Worm (Caenorhabditis elegans): ENCODE results near the gene frpr-21.
"Not testable (repeated sequence)": the region's sequence is repeated elsewhere in the genome, so short reads cannot be mapped to it uniquely, and the experiment has no call there.

Gene frpr-21

DNA sequence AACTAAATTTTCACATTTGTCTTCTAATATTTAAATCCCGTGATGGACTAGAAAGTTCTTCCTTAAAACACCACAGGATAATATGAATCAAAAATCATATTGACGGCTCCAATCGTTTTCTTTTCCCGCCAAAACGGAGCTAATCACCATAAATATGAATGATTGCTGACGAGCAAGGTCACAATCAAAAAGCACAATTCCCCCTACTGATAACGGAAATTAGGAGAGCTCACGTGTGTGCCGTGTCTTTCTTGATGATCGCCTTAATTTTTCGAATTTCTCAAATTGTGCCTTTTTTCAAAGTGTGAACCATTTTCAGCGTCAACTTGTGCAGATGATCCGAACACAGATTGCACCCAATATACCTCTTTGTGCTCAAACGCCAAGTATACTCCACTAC is 22.1 kb upstream of the frpr-21 start:
- no peak for TF ChIP-seq unc-62 (GFP tag; optimal IDR thresholded peaks at IDR 0.05)

DNA sequence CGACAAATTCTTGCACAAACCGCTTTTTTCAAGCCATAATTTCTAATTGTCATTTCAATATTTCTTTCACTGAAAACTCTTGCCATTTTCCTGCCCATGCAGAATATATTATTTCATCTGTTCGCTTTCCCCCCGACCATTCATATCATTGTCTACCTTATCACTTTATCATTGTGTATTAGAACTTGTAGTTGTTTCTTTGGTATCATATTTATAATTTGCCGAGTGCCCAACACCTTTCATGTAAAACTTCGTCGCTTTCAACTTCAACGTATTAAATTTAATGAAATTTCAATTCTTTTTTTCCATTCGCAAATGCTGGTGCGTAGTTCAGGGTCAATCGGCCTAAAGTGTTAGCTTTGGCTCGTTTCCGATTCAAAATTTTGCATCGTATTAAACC is 21.0 kb upstream of the frpr-21 start, which contains the start of gene ZK673.1:
TSS of gene ZK673.1 (plus strand) at position 301 of the 400 bp plus-strand sequence.
- not testable (repeated sequence) for TF ChIP-seq unc-62 (GFP tag; optimal IDR thresholded peaks at IDR 0.05)

DNA sequence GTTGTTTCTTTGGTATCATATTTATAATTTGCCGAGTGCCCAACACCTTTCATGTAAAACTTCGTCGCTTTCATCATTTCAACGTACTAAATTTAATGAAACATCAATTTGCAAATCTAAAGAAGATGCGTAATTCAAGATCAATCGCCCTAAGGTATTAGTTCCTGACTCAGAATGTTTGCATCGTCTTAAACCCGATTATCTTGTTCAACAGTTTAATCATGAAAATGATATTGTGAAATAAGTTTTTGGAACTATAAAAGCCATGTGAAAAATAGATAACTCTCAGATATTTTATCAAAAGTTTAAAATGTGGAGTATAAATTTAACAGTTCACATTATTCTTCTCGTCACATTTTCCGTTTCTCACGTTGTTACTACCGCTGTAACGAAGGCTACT is 18.1 kb upstream of the frpr-21 start, which contains the start of gene E04D5.4:
TSS of gene E04D5.4 (plus strand) at position 301 of the 400 bp plus-strand sequence.
- no peak for TF ChIP-seq unc-62 (GFP tag; optimal IDR thresholded peaks at IDR 0.05)

DNA sequence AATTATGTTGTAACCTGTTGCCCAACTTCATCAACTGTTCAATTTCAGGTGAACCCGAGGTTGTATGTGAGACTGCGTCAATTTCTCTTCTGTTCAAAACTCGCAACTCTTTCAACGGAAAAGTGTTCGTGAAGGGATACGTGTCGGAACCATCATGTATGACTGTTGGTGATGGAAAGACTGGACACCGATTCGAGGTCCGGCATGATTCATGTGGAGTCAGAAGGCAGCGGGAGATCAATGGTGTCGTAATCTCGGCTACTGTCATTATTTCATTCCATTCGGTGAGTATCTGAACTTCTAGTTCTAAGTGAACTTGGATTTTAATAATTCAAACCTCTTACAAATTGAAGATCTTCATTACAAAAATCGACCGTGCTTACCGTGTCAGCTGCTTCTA is 16.0 kb upstream of the frpr-21 start:
- TF ChIP-seq unc-62 (GFP tag; optimal IDR thresholded peaks at IDR 0.05), result no peak

DNA sequence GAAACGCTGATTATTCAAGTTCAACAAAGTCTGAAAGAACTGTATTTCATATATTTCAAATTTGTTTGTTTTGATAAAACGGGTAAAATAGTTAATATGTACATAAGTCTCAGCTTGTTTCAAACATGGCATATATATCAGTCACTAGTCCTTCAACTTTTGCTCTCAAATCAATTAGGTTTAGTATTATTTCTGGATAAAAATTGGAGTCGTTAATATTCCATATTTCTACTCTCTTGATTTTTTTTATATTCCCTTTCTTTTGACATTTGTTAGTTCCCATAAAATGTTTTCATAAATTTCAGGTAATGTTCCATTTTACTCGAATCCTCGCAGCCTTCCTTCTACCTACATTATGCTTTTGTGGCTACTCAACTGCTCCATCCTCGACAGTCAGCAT is 14.0 kb upstream of the frpr-21 start, which contains the start of gene cut-4:
TSS of gene cut-4 (plus strand) at position 301 of the 400 bp plus-strand sequence.
- no peak for TF ChIP-seq unc-62 (GFP tag; optimal IDR thresholded peaks at IDR 0.05)

DNA sequence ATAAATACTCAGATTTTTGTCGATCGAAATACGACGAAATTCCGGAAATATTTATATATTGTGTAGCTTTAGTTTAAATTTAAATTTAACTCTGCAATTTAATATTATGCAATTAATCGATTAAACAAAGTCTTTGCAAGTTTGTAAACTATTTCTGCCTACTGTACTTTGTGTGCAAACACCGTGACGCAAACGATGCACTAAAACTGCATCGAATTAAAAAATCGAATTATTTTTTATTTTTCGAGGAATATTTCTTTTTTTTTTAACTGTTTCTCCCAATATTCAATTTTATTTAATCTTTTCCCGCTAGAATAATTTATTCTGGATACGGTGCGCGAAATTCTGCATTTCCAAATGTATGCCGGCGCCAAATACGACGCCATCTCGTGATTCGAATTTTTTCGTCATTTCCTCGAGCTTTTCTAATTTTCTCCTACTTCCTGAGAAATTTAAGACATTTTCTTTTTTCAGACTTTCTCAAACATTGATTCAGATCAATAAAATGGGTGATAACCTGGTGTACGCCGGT is 5.4 kb downstream of the frpr-21 start, which contains the start of gene eif-2A:
TSS of gene eif-2A (plus strand) at position 469 of the 532 bp plus-strand sequence.
- no peak for TF ChIP-seq unc-62 (GFP tag; optimal IDR thresholded peaks at IDR 0.05)

DNA sequence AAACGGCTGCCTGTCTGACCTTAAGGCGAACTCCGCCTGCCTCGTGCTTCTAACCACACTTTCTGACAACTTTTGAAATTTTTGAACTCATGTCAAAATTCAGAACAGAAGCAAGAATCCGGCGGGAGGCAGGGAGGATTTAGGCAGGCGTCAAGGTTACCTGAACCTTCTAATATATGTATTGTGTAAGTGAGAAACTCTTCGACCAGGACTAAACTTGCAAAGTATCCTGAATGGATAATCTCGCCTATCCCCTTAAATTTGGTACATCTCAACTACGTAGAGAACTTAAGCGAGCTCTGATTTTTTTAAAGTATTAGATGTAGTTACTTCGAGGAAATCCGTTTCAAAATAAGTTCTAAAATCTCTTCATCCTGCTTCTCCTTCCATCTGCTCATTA is 10.9 kb downstream of the frpr-21 start, which contains the start of gene E04D5.5:
TSS of gene E04D5.5 (plus strand) at position 301 of the 400 bp plus-strand sequence.
- TF ChIP-seq unc-62 (GFP tag; optimal IDR thresholded peaks at IDR 0.05), result no peak

DNA sequence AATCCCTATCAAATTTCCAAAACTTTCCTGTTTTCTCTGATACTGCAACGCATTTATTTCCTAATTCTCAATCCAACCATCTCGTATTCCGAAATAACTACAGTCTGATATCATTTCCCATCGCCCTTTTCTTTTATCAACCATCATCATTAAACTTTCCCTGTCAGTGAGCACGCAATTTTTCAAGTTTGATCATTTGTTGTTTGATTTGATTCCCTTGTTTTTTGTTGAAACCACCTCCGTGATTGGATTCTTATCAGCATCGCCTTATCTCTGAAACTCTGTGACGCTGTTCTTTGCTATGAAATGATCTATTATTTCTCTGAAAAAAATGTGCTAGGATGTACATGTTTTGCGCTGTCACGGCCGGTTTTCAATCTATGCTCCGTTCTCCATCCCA is 18.9 kb downstream of the frpr-21 start:
- no peak for TF ChIP-seq unc-62 (GFP tag; optimal IDR thresholded peaks at IDR 0.05)

DNA sequence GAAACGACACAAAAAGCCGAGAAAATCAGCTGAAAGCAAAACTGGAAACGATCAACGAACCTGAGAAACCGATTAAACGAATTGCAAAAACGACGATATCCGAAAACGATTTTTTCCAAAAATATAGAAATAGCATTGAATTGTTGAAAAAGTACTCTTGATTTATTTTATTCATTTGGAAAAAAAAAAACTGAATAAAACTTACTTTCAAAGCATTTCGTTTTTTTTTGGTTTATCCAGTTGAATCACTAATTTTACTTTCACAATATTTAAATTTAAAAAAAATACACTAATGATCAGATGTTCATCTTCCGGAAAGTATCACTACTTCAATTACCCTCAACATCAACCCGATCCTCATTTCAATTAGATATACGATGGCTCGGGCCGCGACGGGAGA is 25.3 kb downstream of the frpr-21 start, which contains the start of gene T09F3.5:
TSS of gene T09F3.5 (plus strand) at position 301 of the 400 bp plus-strand sequence.
- no peak for TF ChIP-seq unc-62 (GFP tag; optimal IDR thresholded peaks at IDR 0.05)

DNA sequence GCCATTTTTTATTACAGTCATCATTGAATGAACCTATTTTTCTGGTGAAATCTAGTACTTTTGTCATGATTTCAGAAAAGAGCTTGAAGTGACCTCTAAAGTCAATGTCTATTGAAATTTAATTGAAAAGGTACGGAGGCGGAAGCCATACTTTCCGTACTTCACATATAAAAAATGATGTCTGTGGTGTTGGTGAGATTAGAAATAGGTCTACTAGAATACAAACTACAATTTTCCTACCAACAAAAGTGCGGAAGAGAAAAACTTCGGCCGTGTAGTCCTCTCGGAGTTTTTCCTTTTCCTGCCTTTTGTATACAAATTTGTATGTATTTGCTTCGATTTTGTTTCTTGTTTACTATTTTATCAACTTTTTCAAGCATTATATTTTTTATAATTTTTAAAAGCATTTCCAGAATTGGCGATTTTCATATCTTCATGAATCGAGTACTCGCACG is 26.5 kb downstream of the frpr-21 start, which contains the start of gene T09F3.4:
TSS of gene T09F3.4 (plus strand) at position 405 of the 455 bp plus-strand sequence.
- TF ChIP-seq unc-62 (GFP tag; optimal IDR thresholded peaks at IDR 0.05), result no peak

DNA sequence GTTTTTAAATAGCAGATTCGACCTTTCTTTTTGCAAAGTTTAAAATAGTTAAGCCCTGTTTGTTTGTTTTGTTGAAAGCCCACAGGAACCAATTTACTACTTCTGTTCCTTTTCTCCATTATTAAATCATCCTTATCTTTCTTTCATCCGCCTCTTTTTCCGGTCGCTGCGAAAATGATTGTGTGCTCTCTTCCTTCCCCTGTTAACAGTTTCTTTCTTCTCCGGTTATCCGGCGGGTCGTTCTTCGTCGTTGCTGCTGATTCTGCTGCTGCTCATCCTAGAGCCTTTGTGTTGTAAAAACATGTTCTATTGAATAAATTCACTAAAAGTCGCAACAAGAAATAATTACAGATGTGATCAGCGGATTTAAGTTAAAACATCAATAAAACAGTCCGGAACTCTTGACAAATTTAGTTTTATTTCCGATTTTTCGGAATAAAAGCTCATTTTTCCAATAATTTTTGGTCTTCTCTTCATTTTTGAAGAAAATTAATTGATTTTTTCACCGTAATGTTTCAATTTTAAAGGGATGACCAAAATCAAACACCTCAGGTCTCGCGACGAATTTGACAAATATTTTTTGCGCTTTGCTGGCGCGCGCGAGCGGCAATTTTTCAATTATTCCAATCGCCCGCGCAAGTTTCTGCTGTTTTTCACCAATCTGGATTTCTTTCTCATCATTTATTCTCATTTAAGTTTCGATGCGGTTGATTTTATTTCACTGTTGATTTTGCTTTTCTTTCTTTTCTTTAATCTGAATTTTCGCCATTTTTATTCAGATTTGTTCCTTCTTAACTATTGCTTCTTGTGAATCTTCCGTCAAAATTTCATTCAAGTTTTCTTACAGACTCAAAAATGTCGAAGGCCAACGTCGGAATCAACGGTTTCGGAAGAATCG is 28.3 kb downstream of the frpr-21 start, which contains the start of gene gpd-1:
TSS of gene gpd-1 (plus strand) at position 848 of the 898 bp plus-strand sequence.
- no peak for TF ChIP-seq unc-62 (GFP tag; optimal IDR thresholded peaks at IDR 0.05)

DNA sequence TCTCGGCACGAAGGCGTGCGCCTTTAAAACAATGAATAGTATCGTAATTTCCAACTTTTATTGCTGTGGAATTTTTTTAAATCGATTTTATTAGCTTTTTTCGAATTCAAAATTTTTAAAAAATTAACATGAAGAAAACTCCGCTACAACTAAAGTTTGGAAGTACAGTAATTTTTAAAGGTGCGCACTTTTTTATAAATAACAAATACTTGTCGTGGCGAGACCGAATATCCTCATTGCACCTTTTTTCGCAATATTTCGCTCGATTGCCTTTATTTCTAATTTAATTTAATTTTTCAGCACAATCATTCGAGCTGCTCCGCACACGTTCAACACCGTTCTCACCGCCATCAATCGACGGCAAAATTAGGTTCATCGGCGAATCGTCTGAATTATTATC is 31.0 kb downstream of the frpr-21 start, which contains the start of the genes T09F3.2 and T09F3.7:
TSS of gene T09F3.2 (plus strand) at position 301 of the 400 bp plus-strand sequence.
TSS of gene T09F3.7 (plus strand) at position 315 of the 400 bp plus-strand sequence.
- TF ChIP-seq unc-62 (GFP tag; optimal IDR thresholded peaks at IDR 0.05), result no peak

DNA sequence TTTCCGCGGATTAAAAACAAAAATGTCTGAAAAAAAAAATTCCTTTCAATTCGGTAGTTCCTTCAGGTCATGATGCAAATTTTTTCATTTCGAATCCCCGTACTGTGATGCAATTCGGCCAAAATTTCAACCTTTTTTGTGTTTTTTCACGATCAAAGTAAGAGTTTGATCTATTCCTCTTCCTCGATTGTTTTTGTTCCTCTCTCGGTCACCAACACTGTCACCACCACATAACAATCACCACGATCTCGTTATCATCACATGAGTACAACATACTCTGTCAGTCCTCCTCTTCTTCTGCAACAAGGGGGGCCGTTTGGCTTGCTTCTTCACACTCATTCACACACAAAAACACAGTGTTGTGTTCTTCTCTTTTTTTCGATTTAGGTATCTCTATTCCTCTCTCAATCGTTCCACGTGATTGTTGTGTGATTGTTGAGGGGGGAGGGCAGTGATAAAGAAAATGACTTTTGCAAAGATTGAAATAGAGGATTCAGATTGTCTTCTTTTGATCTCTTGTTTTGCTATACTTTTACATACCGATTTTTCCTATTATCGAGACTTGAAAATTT is 31.5 kb downstream of the frpr-21 start:
- TF ChIP-seq unc-62 (GFP tag; optimal IDR thresholded peaks at IDR 0.05), result no peak

DNA sequence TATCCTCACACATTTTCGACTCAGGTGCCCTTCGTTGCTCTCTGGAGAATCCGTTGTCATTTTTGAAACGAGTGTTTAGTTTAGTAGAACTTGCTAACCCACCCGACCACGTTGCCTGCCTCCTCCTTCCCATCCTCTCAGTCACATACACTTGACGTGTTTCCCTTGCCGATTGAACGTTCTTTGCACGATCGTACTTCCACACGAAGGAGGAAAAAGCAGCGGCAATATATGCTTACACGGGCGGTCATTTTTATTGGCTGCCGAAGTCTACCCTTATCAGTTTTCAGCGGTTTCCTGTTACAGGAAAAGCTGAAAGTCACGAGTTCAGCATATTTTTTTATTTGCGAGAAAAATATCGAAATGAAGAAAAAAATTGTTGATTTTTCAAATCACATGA is 32.1 kb downstream of the frpr-21 start:
- TF ChIP-seq unc-62 (GFP tag; optimal IDR thresholded peaks at IDR 0.05), result no peak

DNA sequence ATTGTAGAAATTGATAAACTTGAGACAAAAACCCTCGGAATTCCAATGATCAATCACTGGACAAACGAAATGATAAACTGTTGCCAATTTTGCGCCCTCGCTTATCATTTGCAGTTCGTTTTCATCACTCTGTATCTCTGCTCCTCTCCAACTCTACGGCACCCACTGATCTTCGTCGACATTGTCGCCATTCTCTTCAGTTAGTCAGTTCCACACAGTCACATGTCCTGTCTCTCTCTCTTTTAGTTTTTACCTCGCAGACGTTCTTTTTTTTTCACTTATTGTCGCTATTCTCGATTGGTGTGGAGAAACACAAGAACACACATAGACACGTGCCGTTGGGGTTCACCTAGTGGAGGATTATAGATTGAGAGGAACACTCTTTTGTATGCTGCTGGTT is 32.8 kb downstream of the frpr-21 start:
- no peak for TF ChIP-seq unc-62 (GFP tag; optimal IDR thresholded peaks at IDR 0.05)

All from whole organism, dauer.